Worm (Caenorhabditis elegans) whole organism, L2 larva: ENCODE measurements around the gene Y65A5A.2.

Source experiments
- C34F6.9 ChIP-seq: fragments of 150-350 bp; optimal IDR thresholded peaks from 2 replicates; lab custom pipeline; 2014; ENCODE audit warnings: missing biosample characterization, missing genetic modification characterization
- F13H6.1 ChIP-seq: sonication (generic microtip); optimal IDR thresholded peaks from 2 replicates; lab custom pipeline; 2016; ENCODE audit warnings: missing genetic modification characterization, missing compliant biosample characterization
- R02D3.7 ChIP-seq: fragments of 150-350 bp; optimal IDR thresholded peaks from 2 replicates; lab custom pipeline; 2014; ENCODE audit warnings: missing biosample characterization, missing genetic modification characterization
- ZK546.5 ChIP-seq: sonication (generic microtip); optimal IDR thresholded peaks from 2 replicates; lab custom pipeline; 2017; ENCODE audit warnings: missing biosample characterization, missing genetic modification characterization
- alr-1 ChIP-seq: fragments of 150-350 bp; optimal IDR thresholded peaks from 2 replicates; lab custom pipeline; 2014; ENCODE audit warnings: missing biosample characterization, missing genetic modification characterization
- aly-2 ChIP-seq: fragments of 150-350 bp; optimal IDR thresholded peaks from 2 replicates; lab custom pipeline; 2014; ENCODE audit warnings: missing biosample characterization, missing genetic modification characterization
- ama-1 ChIP-seq: fragments of 150-350 bp; optimal IDR thresholded peaks from 2 replicates; lab custom pipeline; 2018; ENCODE audit warnings: inconsistent platforms
- blmp-1 ChIP-seq: sonication (generic microtip); optimal IDR thresholded peaks from 2 replicates; lab custom pipeline; 2017; ENCODE audit warnings: missing genetic modification characterization, mild to moderate bottlenecking, missing compliant biosample characterization, antibody characterized with exemption, moderate library complexity; ENCODE audit not compliant: insufficient read depth
- ceh-16 ChIP-seq: fragments of 150-350 bp; optimal IDR thresholded peaks from 2 replicates; lab custom pipeline; 2014; ENCODE audit warnings: missing biosample characterization, missing genetic modification characterization
- ceh-82 ChIP-seq: fragments of 150-350 bp; optimal IDR thresholded peaks from 2 replicates; lab custom pipeline; 2014; ENCODE audit warnings: missing biosample characterization, missing genetic modification characterization
- crh-2 ChIP-seq: sonication (generic microtip); optimal IDR thresholded peaks from 2 replicates; lab custom pipeline; 2017; ENCODE audit warnings: missing biosample characterization, missing genetic modification characterization
- egl-27 ChIP-seq: sonication (generic microtip); optimal IDR thresholded peaks from 3 replicates; lab custom pipeline; 2017; ENCODE audit warnings: missing biosample characterization, missing genetic modification reagents, missing genetic modification characterization
- elt-1 ChIP-seq: fragments of 150-350 bp; optimal IDR thresholded peaks from 2 replicates; lab custom pipeline; 2014; ENCODE audit warnings: missing biosample characterization, missing genetic modification characterization
- elt-3 ChIP-seq: sonication (generic microtip); optimal IDR thresholded peaks from 2 replicates; lab custom pipeline; 2017; ENCODE audit warnings: missing biosample characterization, missing genetic modification characterization
- fos-1 ChIP-seq: fragments of 150-350 bp; optimal IDR thresholded peaks from 2 replicates; lab custom pipeline; 2014; ENCODE audit warnings: missing biosample characterization, missing genetic modification characterization
- gmeb-1 ChIP-seq: fragments of 150-350 bp; optimal IDR thresholded peaks from 2 replicates; lab custom pipeline; 2014; ENCODE audit warnings: missing biosample characterization, missing genetic modification characterization
- lin-11 ChIP-seq: fragments of 150-350 bp; sonication (generic microtip); optimal IDR thresholded peaks from 2 replicates; lab custom pipeline; 2014; ENCODE audit warnings: missing biosample characterization, missing genetic modification characterization, inconsistent platforms, mixed read lengths
- lin-13 ChIP-seq: fragments of 150-350 bp; optimal IDR thresholded peaks from 2 replicates; lab custom pipeline; 2014; ENCODE audit warnings: missing biosample characterization, missing genetic modification reagents, missing genetic modification characterization
- lin-39 ChIP-seq: fragments of 150-350 bp; optimal IDR thresholded peaks from 2 replicates; lab custom pipeline; 2014; ENCODE audit warnings: missing biosample characterization, missing genetic modification reagents, missing genetic modification characterization
- lsy-2 ChIP-seq, 2 experiments: fragments of 150-350 bp in 1 of 2; sonication (generic microtip) in 1 of 2; optimal IDR thresholded peaks; 2 replicates each; lab custom pipeline; 2014 to 2017; ENCODE audit warnings: missing biosample characterization in 2 of 2, missing genetic modification characterization in 2 of 2
- mab-5 ChIP-seq: fragments of 150-350 bp; optimal IDR thresholded peaks from 2 replicates; lab custom pipeline; 2014; ENCODE audit warnings: missing biosample characterization, missing genetic modification characterization
- mbf-1 ChIP-seq: sonication (generic microtip); optimal IDR thresholded peaks from 2 replicates; lab custom pipeline; 2017; ENCODE audit warnings: missing biosample characterization, missing genetic modification characterization
- mdl-1 ChIP-seq, 2 experiments: fragments of 150-350 bp in 1 of 2; sonication (generic microtip) in 1 of 2; optimal IDR thresholded peaks; 2 replicates each; lab custom pipeline; 2017; ENCODE audit warnings: missing biosample characterization in 2 of 2, missing genetic modification characterization in 2 of 2
- nhr-10 ChIP-seq: sonication (generic microtip); optimal IDR thresholded peaks from 2 replicates; lab custom pipeline; 2017; ENCODE audit warnings: missing biosample characterization, missing genetic modification characterization
- nhr-11 ChIP-seq: fragments of 150-350 bp; optimal IDR thresholded peaks from 2 replicates; lab custom pipeline; 2014; ENCODE audit warnings: missing biosample characterization, missing genetic modification characterization
- nhr-12 ChIP-seq: fragments of 150-350 bp; optimal IDR thresholded peaks from 2 replicates; lab custom pipeline; 2014; ENCODE audit warnings: missing biosample characterization, missing genetic modification characterization
- nhr-129 ChIP-seq: fragments of 150-350 bp; optimal IDR thresholded peaks from 2 replicates; lab custom pipeline; 2014; ENCODE audit warnings: missing biosample characterization, missing genetic modification characterization
- nhr-21 ChIP-seq: fragments of 150-350 bp; optimal IDR thresholded peaks from 2 replicates; lab custom pipeline; 2014; ENCODE audit warnings: missing biosample characterization, missing genetic modification characterization
- nhr-23 ChIP-seq: fragments of 150-350 bp; optimal IDR thresholded peaks from 2 replicates; lab custom pipeline; 2014; ENCODE audit warnings: missing biosample characterization, missing genetic modification reagents, missing genetic modification characterization
- nhr-237 ChIP-seq: fragments of 150-350 bp; optimal IDR thresholded peaks from 2 replicates; lab custom pipeline; 2014; ENCODE audit warnings: missing biosample characterization, missing genetic modification characterization
- nhr-25 ChIP-seq: fragments of 150-350 bp; sonication (generic microtip); optimal IDR thresholded peaks from 3 replicates; lab custom pipeline; 2014; ENCODE audit warnings: missing biosample characterization, missing genetic modification characterization
- nhr-6 ChIP-seq: fragments of 150-350 bp; optimal IDR thresholded peaks from 2 replicates; lab custom pipeline; 2014; ENCODE audit warnings: missing biosample characterization, missing genetic modification characterization
- nhr-77 ChIP-seq: fragments of 150-350 bp; optimal IDR thresholded peaks from 2 replicates; lab custom pipeline; 2014; ENCODE audit warnings: missing biosample characterization, missing genetic modification characterization
- peb-1 ChIP-seq: fragments of 150-350 bp; optimal IDR thresholded peaks from 2 replicates; lab custom pipeline; 2014; ENCODE audit warnings: missing biosample characterization, missing genetic modification characterization
- sem-4 ChIP-seq: fragments of 150-350 bp; optimal IDR thresholded peaks from 2 replicates; lab custom pipeline; 2014; ENCODE audit warnings: missing biosample characterization, missing genetic modification reagents, missing genetic modification characterization
- skn-1 ChIP-seq: sonication (generic microtip); optimal IDR thresholded peaks from 2 replicates; lab custom pipeline; 2017; ENCODE audit warnings: missing biosample characterization, missing genetic modification characterization
- sma-3 ChIP-seq: sonication (generic microtip); optimal IDR thresholded peaks from 2 replicates; lab custom pipeline; 2016; ENCODE audit warnings: missing genetic modification reagents, missing genetic modification characterization, missing compliant biosample characterization
- sma-9 ChIP-seq, 2 experiments: fragments of 150-350 bp in 1 of 2; sonication (generic microtip) in 1 of 2; optimal IDR thresholded peaks; 2 replicates each; lab custom pipeline; 2014 to 2016; ENCODE audit warnings: missing genetic modification characterization in 2 of 2, mild to moderate bottlenecking in 1 of 2, missing biosample characterization in 1 of 2, missing compliant biosample characterization in 1 of 2, missing genetic modification reagents in 1 of 2, moderate library complexity in 1 of 2
- snpc-4 ChIP-seq: fragments of 150-350 bp; optimal IDR thresholded peaks from 2 replicates; lab custom pipeline; 2014; ENCODE audit warnings: missing biosample characterization, missing genetic modification characterization
- unc-39 ChIP-seq: fragments of 150-350 bp; optimal IDR thresholded peaks from 2 replicates; lab custom pipeline; 2014; ENCODE audit warnings: missing biosample characterization, missing genetic modification characterization
- unc-55 ChIP-seq: fragments of 150-350 bp; sonication (generic microtip); optimal IDR thresholded peaks from 3 replicates; lab custom pipeline; 2014; ENCODE audit warnings: missing biosample characterization, missing genetic modification reagents, missing genetic modification characterization
- unc-62 ChIP-seq: fragments of 150-350 bp; optimal IDR thresholded peaks from 2 replicates; lab custom pipeline; 2014; ENCODE audit warnings: missing biosample characterization, missing genetic modification reagents, missing genetic modification characterization
- zag-1 ChIP-seq: fragments of 150-350 bp; optimal IDR thresholded peaks from 2 replicates; lab custom pipeline; 2014; ENCODE audit warnings: missing biosample characterization, missing genetic modification characterization
- ztf-1 ChIP-seq: fragments of 200-800 bp; sonication (Bioruptor generic); conservative IDR thresholded peaks from 2 replicates; pipeline ENCODE4 v1.3.6; 2022; ENCODE audit warnings: missing genetic modification characterization, missing compliant biosample characterization
- ztf-11 ChIP-seq: sonication (generic microtip); optimal IDR thresholded peaks from 2 replicates; lab custom pipeline; 2017; ENCODE audit warnings: missing biosample characterization, missing genetic modification characterization
- ztf-4 ChIP-seq: fragments of 150-350 bp; optimal IDR thresholded peaks from 2 replicates; lab custom pipeline; 2014; ENCODE audit warnings: missing biosample characterization, missing genetic modification characterization

Gene Y65A5A.2

ce11 chrIV:16399776-16400368 is 11.9 kb upstream of the Y65A5A.2 start, which contains the start of gene Y65A5A.1:
Y65A5A.1 (minus strand) TSS chrIV:16399826.
- TF ChIP-seq crh-2 (tag; lab: Kevin White, UChicago) (peak; percentile 1), lsy-2 (tag; optimal IDR thresholded peaks at IDR 0.05; lab: Kevin White, UChicago) (peak in 1 of 2 experiments; percentile 15), nhr-21 (tag; lab: Kevin White, UChicago) (no peak), lin-13 (peak; percentile 28)
- TF ChIP-seq, all 48 proteins: peak for 3

DNA sequence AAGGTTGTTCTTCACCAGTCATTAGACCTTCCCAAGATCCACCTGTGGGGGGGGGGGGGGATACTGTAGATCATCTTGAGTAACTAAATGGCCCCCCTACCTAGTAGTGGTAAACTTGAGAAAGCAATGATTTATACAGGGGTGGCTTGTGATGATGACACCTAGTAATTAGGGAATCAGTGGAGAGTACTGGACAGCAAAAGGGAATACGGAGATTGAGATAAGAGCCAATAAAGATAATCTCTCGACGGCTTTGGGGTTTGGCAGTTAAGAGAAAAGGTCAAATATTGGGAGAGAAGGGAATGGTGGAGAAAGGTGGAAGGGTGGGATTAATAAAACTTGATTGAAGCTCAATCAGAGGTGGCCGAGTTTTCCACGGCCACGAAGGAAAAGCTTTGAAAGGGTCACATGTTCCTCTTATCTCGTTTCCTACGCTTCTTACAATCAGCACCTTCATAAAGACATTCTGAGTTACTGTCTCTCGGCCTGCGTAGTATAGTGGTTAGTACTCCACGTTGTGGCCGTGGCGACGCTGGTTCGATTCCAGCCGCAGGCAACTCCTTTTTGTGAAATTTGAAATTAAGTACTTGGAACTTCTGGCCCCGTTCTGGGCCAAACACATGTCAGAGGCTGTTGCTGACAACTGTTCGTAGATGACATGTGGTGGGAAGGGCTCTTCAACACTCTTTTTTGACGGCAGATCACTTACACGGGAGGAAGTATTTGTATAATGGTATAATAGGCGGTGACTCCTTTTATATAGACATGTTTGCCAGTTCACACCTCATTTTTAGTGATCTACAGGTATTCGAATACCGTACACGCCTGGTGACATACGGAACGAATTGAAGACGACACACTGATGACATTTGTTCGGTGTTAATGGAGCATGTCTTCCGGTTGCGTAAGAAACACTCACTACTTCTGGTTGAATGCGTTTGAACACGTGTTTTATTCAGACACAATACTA is 11.1 kb upstream of the Y65A5A.2 start:
- TF ChIP-seq ceh-16 (tag; lab: Kevin White, UChicago), result peak; percentile 96
- peak; percentile 47 for TF ChIP-seq elt-1 (tag; lab: Kevin White, UChicago)
- TF ChIP-seq mab-5 (tag; lab: Kevin White, UChicago), result no peak
- TF ChIP-seq nhr-237 (tag; lab: Kevin White, UChicago), result no peak
- no peak for TF ChIP-seq nhr-21 (tag; lab: Kevin White, UChicago)
- no peak for TF ChIP-seq zag-1 (tag; lab: Kevin White, UChicago)
- no peak for TF ChIP-seq nhr-10 (tag; lab: Kevin White, UChicago)
- peak; percentile 53 for TF ChIP-seq crh-2 (tag; lab: Kevin White, UChicago)
- no peak for TF ChIP-seq unc-55 (GFP tag; lab: Kevin White, UChicago)
- no peak for TF ChIP-seq sem-4 (tag; lab: Kevin White, UChicago)
- no peak for TF ChIP-seq unc-39 (tag; lab: Kevin White, UChicago)
- TF ChIP-seq sma-9 (GFP tag; optimal IDR thresholded peaks at IDR 0.05; lab: Kevin White, UChicago), result no peak
- TF ChIP-seq sma-9 (tag; optimal IDR thresholded peaks at IDR 0.05; lab: Kevin White, UChicago), result no peak
- no peak for TF ChIP-seq blmp-1
- TF ChIP-seq R02D3.7 (tag; lab: Kevin White, UChicago), result no peak
- TF ChIP-seq nhr-23 (tag; lab: Kevin White, UChicago), result no peak
- TF ChIP-seq ama-1 (lab: Kevin White, UChicago), result no peak
- TF ChIP-seq peb-1, result no peak
- TF ChIP-seq ZK546.5 (tag; lab: Kevin White, UChicago), result no peak
- TF ChIP-seq nhr-11 (tag; lab: Kevin White, UChicago), result no peak
- no peak for TF ChIP-seq egl-27 (tag; lab: Kevin White, UChicago)
- TF ChIP-seq nhr-12 (tag; lab: Kevin White, UChicago), result no peak
- TF ChIP-seq fos-1 (tag; lab: Kevin White, UChicago), result no peak
- TF ChIP-seq nhr-129 (tag; lab: Kevin White, UChicago), result peak; percentile 9
- no peak for TF ChIP-seq skn-1 (tag; lab: Kevin White, UChicago)
- TF ChIP-seq lin-11 (tag; lab: Kevin White, UChicago), result no peak
- no peak for TF ChIP-seq mbf-1 (tag; lab: Kevin White, UChicago)
- TF ChIP-seq lin-39, result no peak
- TF ChIP-seq F13H6.1 (tag; lab: Kevin White, UChicago), result no peak
- no peak for TF ChIP-seq C34F6.9 (tag; lab: Kevin White, UChicago)
- TF ChIP-seq snpc-4 (tag; lab: Kevin White, UChicago), result no peak
- TF ChIP-seq ztf-11 (tag; lab: Kevin White, UChicago), result no peak
- TF ChIP-seq nhr-77 (tag; lab: Kevin White, UChicago), result no peak
- TF ChIP-seq nhr-6, result no peak
- no peak for TF ChIP-seq alr-1 (tag; lab: Kevin White, UChicago)
- TF ChIP-seq ztf-4 (tag; lab: Kevin White, UChicago), result no peak
- TF ChIP-seq lin-13, result no peak
- no peak for TF ChIP-seq mdl-1 (tag; optimal IDR thresholded peaks at IDR 0.05; lab: Kevin White, UChicago)
- TF ChIP-seq sma-3 (GFP tag; lab: Kevin White, UChicago), result peak; percentile 52
- no peak for TF ChIP-seq aly-2 (tag; lab: Kevin White, UChicago)
- TF ChIP-seq nhr-25 (tag; lab: Kevin White, UChicago), result no peak
- no peak for TF ChIP-seq ztf-1 (GFP tag; lab: Robert Waterston, UW)
- no peak for TF ChIP-seq ceh-82
- TF ChIP-seq unc-62 (GFP tag; lab: Kevin White, UChicago), result no peak
- peak; percentile 26 for TF ChIP-seq gmeb-1 (tag; lab: Kevin White, UChicago)
- TF ChIP-seq elt-3 (tag; lab: Kevin White, UChicago), result no peak
- TF ChIP-seq, all 48 proteins: peak for 6
